Worm (Caenorhabditis elegans) whole organism, L4/young adult: ENCODE measurements around the gene C14A4.9.

Experiments
- W03F9.2 ChIP-seq: fragments of 150-350 bp; optimal IDR thresholded peaks from 2 replicates; lab custom pipeline; 2014; ENCODE audit warnings: missing biosample characterization, missing genetic modification characterization
- dao-5 ChIP-seq: sonication (generic microtip); optimal IDR thresholded peaks from 2 replicates; lab custom pipeline; 2016; ENCODE audit warnings: missing genotype, missing genetic modification characterization, moderate library complexity, missing compliant biosample characterization

- TF ChIP-seq dao-5 (tag; lab: Kevin White, UChicago) (no peak), W03F9.2 (tag; lab: Kevin White, UChicago) (no peak)
Measured at ce11 chrII:10594758-10595157, 4.4 kb upstream of the C14A4.9 start, which contains the start of gene C14A4.6.
